Worm (Caenorhabditis elegans) whole organism, L4 larva: ENCODE data around the gene K02F6.8.

Experiments used
- D1046.2 ChIP-seq: fragments of 200-800 bp; sonication (Bioruptor generic); IDR thresholded peaks from 2 replicates; pipeline ENCODE4 v1.3.6; 2022; ENCODE audit warnings: missing genetic modification characterization, missing compliant biosample characterization
- Y48G9A.11 ChIP-seq: fragments of 200-800 bp; sonication (Bioruptor generic); IDR thresholded peaks from 2 replicates; pipeline ENCODE4 v1.3.6; 2022; ENCODE audit warnings: missing genetic modification reagents, missing genetic modification characterization, missing compliant biosample characterization
- ZK337.2 ChIP-seq: fragments of 200-800 bp; sonication (Bioruptor generic); IDR thresholded peaks from 2 replicates; pipeline ENCODE4 v1.3.6; 2022; ENCODE audit warnings: missing genetic modification reagents, missing genetic modification characterization, missing compliant biosample characterization
- aly-2 ChIP-seq: sonication (generic microtip); optimal IDR thresholded peaks from 2 replicates; lab custom pipeline; 2018; ENCODE audit warnings: missing biosample characterization, missing genetic modification characterization
- arid-1 ChIP-seq: fragments of 200-800 bp; sonication (Bioruptor generic); conservative IDR thresholded peaks from 2 replicates; pipeline ENCODE4 v1.3.6; 2022; ENCODE audit warnings: missing genetic modification reagents, missing genetic modification characterization, missing compliant biosample characterization
- attf-4 ChIP-seq: sonication (generic microtip); optimal IDR thresholded peaks from 3 replicates; lab custom pipeline; 2017; ENCODE audit warnings: missing biosample characterization, missing genetic modification characterization
- ceh-20 ChIP-seq: fragments of 200-800 bp; sonication (Bioruptor generic); IDR thresholded peaks from 2 replicates; pipeline ENCODE4 v1.3.6; 2022; ENCODE audit warnings: missing genetic modification reagents, missing genetic modification characterization, missing compliant biosample characterization
- ceh-32 ChIP-seq: sonication (generic microtip); optimal IDR thresholded peaks from 2 replicates; lab custom pipeline; 2016; ENCODE audit warnings: mild to moderate bottlenecking, missing genetic modification characterization, missing compliant biosample characterization; ENCODE audit not compliant: poor library complexity
- ceh-44 ChIP-seq: fragments of 200-800 bp; sonication (Bioruptor generic); IDR thresholded peaks from 2 replicates; pipeline ENCODE4 v1.3.6; 2022; ENCODE audit warnings: missing genetic modification reagents, missing genetic modification characterization, missing compliant biosample characterization
- ceh-62 ChIP-seq: sonication (generic microtip); optimal IDR thresholded peaks from 2 replicates; lab custom pipeline; 2017; ENCODE audit warnings: missing biosample characterization, missing genetic modification characterization
- daf-16 ChIP-seq, 3 experiments: sonication (generic microtip); optimal IDR thresholded peaks; 2 replicates each; lab custom pipeline; 2016 to 2017; ENCODE audit warnings: missing genetic modification characterization in 3 of 3, missing genetic modification reagents in 3 of 3, mild to moderate bottlenecking in 2 of 3, missing compliant biosample characterization in 2 of 3, missing biosample characterization in 1 of 3, moderate library complexity in 1 of 3
- daf-8 ChIP-seq: fragments of 200-800 bp; sonication (Bioruptor generic); IDR thresholded peaks from 2 replicates; pipeline ENCODE4 v1.3.6; 2022; ENCODE audit warnings: missing genetic modification characterization, missing compliant biosample characterization
- dmd-6 ChIP-seq: fragments of 200-800 bp; sonication (Bioruptor generic); IDR thresholded peaks from 2 replicates; pipeline ENCODE4 v1.3.6; 2022; ENCODE audit warnings: missing genetic modification reagents, missing genetic modification characterization, missing compliant biosample characterization
- dpl-1 ChIP-seq: fragments of 150-350 bp; optimal IDR thresholded peaks from 2 replicates; lab custom pipeline; 2014; ENCODE audit warnings: missing biosample characterization, missing genetic modification reagents, missing genetic modification characterization
- duxl-1 ChIP-seq: sonication (generic microtip); optimal IDR thresholded peaks from 2 replicates; lab custom pipeline; 2016; ENCODE audit warnings: mild to moderate bottlenecking, missing genetic modification characterization, moderate library complexity, missing compliant biosample characterization; ENCODE audit not compliant: poor library complexity
- dve-1 ChIP-seq: sonication (generic microtip); optimal IDR thresholded peaks from 2 replicates; lab custom pipeline; 2017; ENCODE audit warnings: antibody characterized with exemption, mild to moderate bottlenecking, missing genetic modification characterization, missing compliant biosample characterization; ENCODE audit not compliant: insufficient read depth
- hlh-11 ChIP-seq: fragments of 200-800 bp; sonication (Bioruptor generic); optimal IDR thresholded peaks from 2 replicates; lab custom pipeline; 2018; ENCODE audit warnings: mild to moderate bottlenecking, missing genetic modification characterization, missing compliant biosample characterization
- jun-1 ChIP-seq: fragments of 150-350 bp; optimal IDR thresholded peaks from 2 replicates; lab custom pipeline; 2014; ENCODE audit warnings: missing biosample characterization, missing genetic modification reagents, missing genetic modification characterization
- lim-7 ChIP-seq: fragments of 200-800 bp; sonication (Bioruptor generic); IDR thresholded peaks from 2 replicates; pipeline ENCODE4 v1.3.6; 2022; ENCODE audit warnings: missing genetic modification characterization, missing compliant biosample characterization
- lin-38 ChIP-seq: fragments of 200-800 bp; sonication (Bioruptor generic); IDR thresholded peaks from 2 replicates; pipeline ENCODE4 v1.3.6; 2022; ENCODE audit warnings: missing genetic modification reagents, missing genetic modification characterization, missing compliant biosample characterization
- nhr-10 ChIP-seq: fragments of 150-350 bp; optimal IDR thresholded peaks from 2 replicates; lab custom pipeline; 2014; ENCODE audit warnings: missing biosample characterization, missing genetic modification characterization
- nhr-28 ChIP-seq: fragments of 150-350 bp; optimal IDR thresholded peaks from 2 replicates; lab custom pipeline; 2014; ENCODE audit warnings: missing biosample characterization, missing genetic modification characterization
- php-3 ChIP-seq: fragments of 200-800 bp; sonication (Bioruptor generic); IDR thresholded peaks from 2 replicates; pipeline ENCODE4 v1.3.6; 2022; ENCODE audit warnings: missing genetic modification reagents, missing genetic modification characterization, missing compliant biosample characterization
- pqm-1 ChIP-seq: sonication (generic microtip); optimal IDR thresholded peaks from 2 replicates; lab custom pipeline; 2017; ENCODE audit warnings: missing biosample characterization, missing genetic modification characterization
- sdz-12 ChIP-seq: fragments of 200-800 bp; sonication (Bioruptor generic); optimal IDR thresholded peaks from 2 replicates; lab custom pipeline; 2018; ENCODE audit warnings: mild to moderate bottlenecking, missing genetic modification characterization, missing compliant biosample characterization
- unc-130 ChIP-seq: sonication (generic microtip); optimal IDR thresholded peaks from 2 replicates; lab custom pipeline; 2016; ENCODE audit warnings: missing genetic modification reagents, missing genetic modification characterization, missing compliant biosample characterization
- unc-62 ChIP-seq, 3 experiments: fragments of 150-350 bp in 1 of 3; sonication (generic microtip); optimal IDR thresholded peaks in 2 of 3; peaks in 1 of 3; 1 replicate in 1 of 3; 2 replicates in 2 of 3; lab custom pipeline; 2014 to 2017; ENCODE audit warnings: missing biosample characterization in 3 of 3, missing genetic modification characterization in 3 of 3, missing genetic modification reagents in 3 of 3, missing genotype in 1 of 3
- zfp-2 ChIP-seq: sonication (generic microtip); optimal IDR thresholded peaks from 2 replicates; lab custom pipeline; 2016; ENCODE audit warnings: mild to moderate bottlenecking, missing genetic modification characterization, missing compliant biosample characterization

K02F6.8 gene

ce11 chrII:2503703-2504430, 31.0 kb downstream of the K02F6.8 start:
- TF ChIP-seq dpl-1 (GFP tag; lab: Kevin White, UChicago) (peak; percentile 12), sdz-12 (no peak), duxl-1 (peak; percentile 96), daf-16 (GFP tag; optimal IDR thresholded peaks at IDR 0.05; lab: Kevin White, UChicago) (no peak), daf-16 (tag; optimal IDR thresholded peaks at IDR 0.05; lab: Kevin White, UChicago) (peak; percentile 25), zfp-2 (no peak), nhr-10 (tag; lab: Kevin White, UChicago) (no peak), hlh-11 (peak; percentile 41), pqm-1 (tag; lab: Kevin White, UChicago) (peak; percentile 47), ceh-44 (GFP tag; lab: Robert Waterston, UW) (no peak), dve-1 (peak; percentile 17), Y48G9A.11 (GFP tag; lab: Robert Waterston, UW) (peak; percentile 36; the same call in 1 of the 2 replicates), nhr-28 (tag; lab: Kevin White, UChicago) (peak; percentile 54)

- no peak for TF ChIP-seq dpl-1 (GFP tag; lab: Kevin White, UChicago)
- no peak for TF ChIP-seq aly-2
- no peak for TF ChIP-seq D1046.2 (GFP tag; lab: Robert Waterston, UW)
- no peak for TF ChIP-seq attf-4 (tag; lab: Kevin White, UChicago)
- TF ChIP-seq daf-8 (GFP tag; lab: Robert Waterston, UW), result no peak
- TF ChIP-seq php-3 (GFP tag; lab: Robert Waterston, UW), result no peak
- no peak for TF ChIP-seq daf-16 (GFP tag; optimal IDR thresholded peaks at IDR 0.05; lab: Kevin White, UChicago)
- no peak for TF ChIP-seq daf-16 (tag; optimal IDR thresholded peaks at IDR 0.05; lab: Kevin White, UChicago)
- TF ChIP-seq lin-38 (GFP tag; lab: Robert Waterston, UW), result no peak
- no peak for TF ChIP-seq arid-1 (GFP tag; lab: Robert Waterston, UW)
- no peak for TF ChIP-seq ceh-32 (tag; lab: Kevin White, UChicago)
- TF ChIP-seq dmd-6 (GFP tag; lab: Robert Waterston, UW), result no peak
- TF ChIP-seq jun-1 (tag; lab: Kevin White, UChicago), result no peak
- no peak for TF ChIP-seq unc-130
- TF ChIP-seq ceh-20 (GFP tag; lab: Robert Waterston, UW), result no peak
- TF ChIP-seq ZK337.2 (GFP tag; lab: Robert Waterston, UW), result no peak
- TF ChIP-seq ceh-62 (tag; lab: Kevin White, UChicago), result no peak
These were observed 46.5 kb downstream of the K02F6.8 start, which contains the start of gene F53G2.1 for ce11 chrII:2488386-2488785. Gene F53G2.1, plus strand, starts transcription at chrII:2488686.

ce11 chrII:2483507-2483906, 51.3 kb downstream of the K02F6.8 start, which contains the start of gene F53G2.13:
Gene F53G2.13, plus strand, starts transcription at chrII:2483807.
- TF ChIP-seq lim-7 (GFP tag; lab: Robert Waterston, UW) (no peak), ceh-20 (GFP tag; lab: Robert Waterston, UW) (no peak), unc-62 (GFP tag; optimal IDR thresholded peaks at IDR 0.05 in 1 of 2; lab: Kevin White, UChicago) (peak in 1 of 2 experiments; percentile 55), unc-62 (tag; optimal IDR thresholded peaks at IDR 0.05; lab: Kevin White, UChicago) (no peak)
- TF ChIP-seq, all 104 proteins: peak for 1
